Worm (Caenorhabditis elegans) whole organism, L1 larva: ENCODE measurements around the gene str-48.

Source experiments
- C04F5.9 ChIP-seq: sonication (generic microtip); optimal IDR thresholded peaks from 2 replicates; lab custom pipeline; 2016; ENCODE audit warnings: missing genetic modification characterization, missing compliant biosample characterization
- C16A3.4 ChIP-seq: fragments of 150-350 bp; optimal IDR thresholded peaks from 2 replicates; lab custom pipeline; 2014; ENCODE audit warnings: missing biosample characterization, missing genetic modification characterization
- C34B4.2 ChIP-seq: sonication (generic microtip); optimal IDR thresholded peaks from 2 replicates; lab custom pipeline; 2017; ENCODE audit warnings: mild to moderate bottlenecking, missing genetic modification characterization, missing compliant biosample characterization
- aha-1 ChIP-seq: fragments of 150-350 bp; optimal IDR thresholded peaks from 2 replicates; lab custom pipeline; 2014; ENCODE audit warnings: missing biosample characterization, missing genetic modification characterization
- alr-1 ChIP-seq: fragments of 200-800 bp; sonication (Bioruptor generic); optimal IDR thresholded peaks from 2 replicates; lab custom pipeline; 2018; ENCODE audit warnings: borderline replicate concordance, mild to moderate bottlenecking, missing genetic modification characterization, missing compliant biosample characterization
- aly-2 ChIP-seq: fragments of 150-350 bp; optimal IDR thresholded peaks from 2 replicates; lab custom pipeline; 2014; ENCODE audit warnings: missing biosample characterization, missing genetic modification characterization
- ama-1 ChIP-seq: fragments of 150-350 bp; optimal IDR thresholded peaks from 2 replicates; lab custom pipeline; 2014
- blmp-1 ChIP-seq: fragments of 150-350 bp; optimal IDR thresholded peaks from 2 replicates; lab custom pipeline; 2014; ENCODE audit warnings: missing biosample characterization, missing genetic modification characterization
- ceh-8 ChIP-seq: fragments of 200-800 bp; sonication (Bioruptor generic); optimal IDR thresholded peaks from 2 replicates; lab custom pipeline; 2018; ENCODE audit warnings: mild to moderate bottlenecking, missing genetic modification characterization, moderate library complexity, missing compliant biosample characterization
- ceh-82 ChIP-seq, 3 experiments: fragments of 150-350 bp in 1 of 3; sonication (generic microtip) in 2 of 3; optimal IDR thresholded peaks; 2 replicates each; lab custom pipeline; 2014 to 2017; ENCODE audit warnings: missing biosample characterization in 3 of 3, missing genetic modification characterization in 3 of 3
- ceh-88 ChIP-seq: fragments of 200-800 bp; sonication (Bioruptor generic); IDR thresholded peaks from 2 replicates; pipeline ENCODE4 v1.3.6; 2022; ENCODE audit warnings: missing genetic modification characterization, missing compliant biosample characterization
- ceh-90 ChIP-seq: sonication (generic microtip); optimal IDR thresholded peaks from 2 replicates; lab custom pipeline; 2016; ENCODE audit warnings: missing genetic modification characterization, missing compliant biosample characterization
- efl-1 ChIP-seq, 4 experiments: fragments of 150-350 bp; optimal IDR thresholded peaks in 3 of 4; peaks in 1 of 4; 1 replicate in 1 of 4; 2 replicates in 3 of 4; lab custom pipeline; 2014; ENCODE audit warnings: missing biosample characterization in 2 of 4, missing genetic modification characterization in 2 of 4, missing genetic modification reagents in 2 of 4
- egl-13 ChIP-seq: sonication (generic microtip); optimal IDR thresholded peaks from 2 replicates; lab custom pipeline; 2016; ENCODE audit warnings: missing genotype, missing genetic modification reagents, missing genetic modification characterization, missing compliant biosample characterization
- fkh-10 ChIP-seq: sonication (generic microtip); optimal IDR thresholded peaks from 2 replicates; lab custom pipeline; 2017; ENCODE audit warnings: missing biosample characterization, missing genetic modification reagents, missing genetic modification characterization
- fkh-8 ChIP-seq: sonication (generic microtip); optimal IDR thresholded peaks from 2 replicates; lab custom pipeline; 2016; ENCODE audit warnings: mild to moderate bottlenecking, missing genetic modification characterization, missing compliant biosample characterization
- fos-1 ChIP-seq: fragments of 150-350 bp; optimal IDR thresholded peaks from 2 replicates; lab custom pipeline; 2014; ENCODE audit warnings: missing biosample characterization, missing genetic modification characterization
- grh-1 ChIP-seq: fragments of 200-800 bp; sonication (Bioruptor generic); IDR thresholded peaks from 2 replicates; pipeline ENCODE4 v1.3.6; 2022; ENCODE audit warnings: missing genetic modification reagents, missing genetic modification characterization, missing compliant biosample characterization
- hlh-4 ChIP-seq: sonication (generic microtip); optimal IDR thresholded peaks from 2 replicates; lab custom pipeline; 2016; ENCODE audit warnings: mild to moderate bottlenecking, missing genetic modification characterization, missing compliant biosample characterization
- hpl-2 ChIP-seq: fragments of 150-350 bp; optimal IDR thresholded peaks from 2 replicates; lab custom pipeline; 2014; ENCODE audit warnings: missing biosample characterization, missing genetic modification reagents, missing genetic modification characterization
- irx-1 ChIP-seq: sonication (generic microtip); optimal IDR thresholded peaks from 2 replicates; lab custom pipeline; 2016; ENCODE audit warnings: missing genetic modification characterization, missing compliant biosample characterization
- lin-13 ChIP-seq: fragments of 150-350 bp; optimal IDR thresholded peaks from 2 replicates; lab custom pipeline; 2014; ENCODE audit warnings: missing biosample characterization, missing genetic modification reagents, missing genetic modification characterization
- lin-14 ChIP-seq: fragments of 200-800 bp; sonication (Bioruptor generic); optimal IDR thresholded peaks from 2 replicates; lab custom pipeline; 2018; ENCODE audit warnings: mild to moderate bottlenecking, missing genetic modification characterization, moderate library complexity, missing compliant biosample characterization
- lsy-2 ChIP-seq, 2 experiments: fragments of 150-350 bp; optimal IDR thresholded peaks; 2 replicates each; lab custom pipeline; 2014; ENCODE audit warnings: missing biosample characterization in 2 of 2, missing genetic modification characterization in 2 of 2
- mab-9 ChIP-seq: fragments of 200-800 bp; sonication (Bioruptor generic); IDR thresholded peaks from 2 replicates; pipeline ENCODE4 v1.3.6; 2022; ENCODE audit warnings: missing genetic modification reagents, missing genetic modification characterization, missing compliant biosample characterization
- nhr-11 ChIP-seq: fragments of 150-350 bp; optimal IDR thresholded peaks from 2 replicates; lab custom pipeline; 2014; ENCODE audit warnings: missing biosample characterization, missing genetic modification characterization
- nhr-12 ChIP-seq: sonication (generic microtip); optimal IDR thresholded peaks from 2 replicates; lab custom pipeline; 2017; ENCODE audit warnings: missing biosample characterization, missing genetic modification characterization
- nhr-19 ChIP-seq: fragments of 200-800 bp; sonication (Bioruptor generic); conservative IDR thresholded peaks from 2 replicates; pipeline ENCODE4 v1.3.6; 2022; ENCODE audit warnings: missing genetic modification characterization, missing compliant biosample characterization
- nhr-237 ChIP-seq: fragments of 150-350 bp; optimal IDR thresholded peaks from 2 replicates; lab custom pipeline; 2014; ENCODE audit warnings: missing biosample characterization, missing genetic modification characterization
- nhr-47 ChIP-seq: sonication (generic microtip); optimal IDR thresholded peaks from 2 replicates; lab custom pipeline; 2016; ENCODE audit warnings: mild to moderate bottlenecking, missing genetic modification characterization, moderate library complexity, missing compliant biosample characterization
- nhr-71 ChIP-seq: sonication (generic microtip); optimal IDR thresholded peaks from 2 replicates; lab custom pipeline; 2016; ENCODE audit warnings: mild to moderate bottlenecking, missing genetic modification characterization, moderate library complexity, missing compliant biosample characterization
- nhr-77 ChIP-seq: fragments of 150-350 bp; optimal IDR thresholded peaks from 2 replicates; lab custom pipeline; 2014; ENCODE audit warnings: missing biosample characterization, missing genetic modification characterization
- nhr-84 ChIP-seq: sonication (generic microtip); optimal IDR thresholded peaks from 2 replicates; lab custom pipeline; 2017; ENCODE audit warnings: missing biosample characterization, missing genetic modification characterization
- nhr-85 ChIP-seq: sonication (generic microtip); peaks from one replicate; lab custom pipeline; 2016; ENCODE audit warnings: missing genetic modification characterization, inconsistent platforms, missing compliant biosample characterization
- nhr-90 ChIP-seq: sonication (generic microtip); optimal IDR thresholded peaks from 2 replicates; lab custom pipeline; 2016; ENCODE audit warnings: mild to moderate bottlenecking, missing genetic modification characterization, missing compliant biosample characterization; ENCODE audit not compliant: poor library complexity
- pag-3 ChIP-seq: sonication (generic microtip); optimal IDR thresholded peaks from 2 replicates; lab custom pipeline; 2017; ENCODE audit warnings: missing genetic modification characterization, mild to moderate bottlenecking, missing compliant biosample characterization, antibody characterized with exemption, borderline replicate concordance; ENCODE audit not compliant: insufficient read depth
- rnt-1 ChIP-seq: sonication (generic microtip); optimal IDR thresholded peaks from 2 replicates; lab custom pipeline; 2016; ENCODE audit warnings: mild to moderate bottlenecking, missing genetic modification characterization, moderate library complexity, missing compliant biosample characterization
- snpc-4 ChIP-seq: fragments of 150-350 bp; optimal IDR thresholded peaks from 2 replicates; lab custom pipeline; 2014; ENCODE audit warnings: missing biosample characterization, missing genetic modification characterization
- sox-4 ChIP-seq: sonication (generic microtip); optimal IDR thresholded peaks from 2 replicates; lab custom pipeline; 2016; ENCODE audit warnings: missing genetic modification characterization, missing compliant biosample characterization
- sptf-1 ChIP-seq: fragments of 150-350 bp; optimal IDR thresholded peaks from 2 replicates; lab custom pipeline; 2014; ENCODE audit warnings: missing biosample characterization, missing genetic modification characterization
- tlp-1 ChIP-seq: fragments of 150-350 bp; optimal IDR thresholded peaks from 2 replicates; lab custom pipeline; 2014; ENCODE audit warnings: missing biosample characterization, missing genetic modification characterization
- vab-15 ChIP-seq: sonication (generic microtip); optimal IDR thresholded peaks from 2 replicates; lab custom pipeline; 2017; ENCODE audit warnings: missing genotype, mild to moderate bottlenecking, missing genetic modification characterization, missing compliant biosample characterization
- zip-4 ChIP-seq: fragments of 200-800 bp; sonication (Bioruptor generic); optimal IDR thresholded peaks from 2 replicates; lab custom pipeline; 2018; ENCODE audit warnings: mild to moderate bottlenecking, missing genetic modification characterization, moderate library complexity, missing compliant biosample characterization
- ztf-4 ChIP-seq: fragments of 150-350 bp; optimal IDR thresholded peaks from 2 replicates; lab custom pipeline; 2014; ENCODE audit warnings: missing biosample characterization, missing genetic modification characterization

The str-48 gene

DNA sequence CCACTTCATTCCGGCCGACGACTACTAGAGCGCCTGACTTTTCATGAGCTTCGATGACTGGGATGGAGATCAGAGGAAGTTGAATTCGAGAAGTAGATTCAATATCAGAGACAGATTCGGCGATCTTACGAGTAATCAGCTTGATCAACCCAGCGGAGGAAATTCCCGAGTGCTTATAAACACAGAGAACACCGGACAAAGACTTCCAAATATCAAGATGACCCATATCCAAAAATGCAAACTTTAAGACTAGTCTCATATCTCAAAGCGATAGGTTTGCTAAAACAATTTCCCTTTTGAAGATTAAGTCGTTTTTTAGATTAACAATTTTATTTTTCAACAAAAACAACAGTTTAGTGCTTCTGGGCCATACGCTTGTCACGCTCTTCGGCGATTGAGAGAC, 38.4 kb upstream of the str-48 start, which contains the start of gene Y43B11AR.3:
Y43B11AR.3 (minus strand) TSS at position 335 of the 403 bp plus-strand sequence.
- TF ChIP-seq nhr-84 (tag; lab: Kevin White, UChicago) (no peak), fos-1 (tag; lab: Kevin White, UChicago) (peak; percentile 44), nhr-12 (tag; lab: Kevin White, UChicago) (no peak), efl-1 (optimal IDR thresholded peaks at IDR 0.05; lab: Kevin White, UChicago) (peak; percentile 9 to 12), efl-1 (GFP tag; optimal IDR thresholded peaks at IDR 0.05 in 1 of 2; lab: Kevin White, UChicago) (peak in 1 of 2 experiments; percentile 22), aly-2 (tag; lab: Kevin White, UChicago) (peak; percentile 78), nhr-85 (tag; lab: Kevin White, UChicago) (peak; percentile 56), vab-15 (tag; lab: Kevin White, UChicago) (no peak), ceh-90 (tag; lab: Kevin White, UChicago) (no peak), lin-13 (GFP tag; lab: Kevin White, UChicago) (no peak), hpl-2 (GFP tag; lab: Kevin White, UChicago) (no peak), grh-1 (GFP tag; lab: Robert Waterston, UW) (no peak), blmp-1 (tag; lab: Kevin White, UChicago) (no peak), ztf-4 (no peak), lsy-2 (tag; optimal IDR thresholded peaks at IDR 0.05; lab: Kevin White, UChicago) (peak in 1 of 2 experiments; percentile 14), pag-3 (tag; lab: Kevin White, UChicago) (no peak), nhr-77 (tag; lab: Kevin White, UChicago) (no peak), snpc-4 (tag; lab: Kevin White, UChicago) (no peak), ceh-8 (GFP tag; lab: Kevin White, UChicago) (no peak), C04F5.9 (no peak), nhr-19 (GFP tag; lab: Robert Waterston, UW) (no peak), sox-4 (tag; lab: Kevin White, UChicago) (no peak), fkh-8 (no peak), lin-14 (GFP tag; lab: Kevin White, UChicago) (no peak), nhr-11 (tag; lab: Kevin White, UChicago) (no peak), ceh-82 (tag; optimal IDR thresholded peaks at IDR 0.05; lab: Kevin White, UChicago) (no peak), nhr-47 (peak; percentile 8), zip-4 (GFP tag; lab: Kevin White, UChicago) (no peak), ceh-88 (no peak), hlh-4 (tag; lab: Kevin White, UChicago) (no peak), aha-1 (tag; lab: Kevin White, UChicago) (no peak), nhr-90 (tag; lab: Kevin White, UChicago) (peak; percentile 34), nhr-237 (tag; lab: Kevin White, UChicago) (no peak), C34B4.2 (tag; lab: Kevin White, UChicago) (no peak), nhr-71 (tag; lab: Kevin White, UChicago) (peak; percentile 46), irx-1 (tag; lab: Kevin White, UChicago) (no peak), rnt-1 (tag; lab: Kevin White, UChicago) (peak; percentile 30), C16A3.4 (tag; lab: Kevin White, UChicago) (no peak), ama-1 (lab: Kevin White, UChicago) (peak; percentile 49), mab-9 (no peak)

DNA sequence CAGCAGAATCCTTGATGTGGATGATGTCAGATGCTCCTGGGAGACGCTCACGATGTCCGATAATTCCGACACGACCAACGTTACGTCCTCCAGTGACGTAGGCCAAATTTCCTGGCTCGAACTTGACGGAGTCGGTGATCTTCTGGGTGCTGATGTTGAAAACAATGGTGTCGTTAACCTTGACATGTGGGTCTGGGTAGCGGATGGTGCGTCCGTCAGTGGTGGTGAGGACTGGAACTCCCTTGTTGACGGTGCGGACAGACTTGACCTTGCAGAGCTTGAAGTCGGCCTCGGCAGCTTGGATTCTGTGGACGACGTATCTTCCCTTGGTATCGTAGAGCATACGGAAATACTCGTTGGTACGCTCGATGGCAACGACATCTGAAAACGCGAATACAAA, 37.8 kb upstream of the str-48 start:
- no peak for TF ChIP-seq nhr-84 (tag; lab: Kevin White, UChicago)
- TF ChIP-seq nhr-77 (tag; lab: Kevin White, UChicago), result no peak
- TF ChIP-seq fkh-10 (GFP tag; lab: Kevin White, UChicago), result no peak
- no peak for TF ChIP-seq tlp-1 (tag; lab: Kevin White, UChicago)
- TF ChIP-seq egl-13 (tag; lab: Kevin White, UChicago), result no peak
- TF ChIP-seq sptf-1 (tag; lab: Kevin White, UChicago), result no peak
- TF ChIP-seq alr-1 (tag; lab: Kevin White, UChicago), result no peak
- TF ChIP-seq, all 84 proteins: peak for 0
